Fruit fly (Drosophila melanogaster) whole organism: Measurements from ENCODE around the gene Arp8.

Experiments used
- CG8478 ChIP-seq: fragments of >200 bp; optimal IDR thresholded peaks from 2 replicates; lab custom pipeline; 2018; ENCODE audit warnings: inconsistent platforms
- Dll ChIP-seq: fragments of >200 bp; optimal IDR thresholded peaks from 2 replicates; lab custom pipeline; 2017
- EcR ChIP-seq, 2 experiments: fragments of >200 bp; optimal IDR thresholded peaks; 2 replicates each; lab custom pipeline; 2017; ENCODE audit warnings: missing biosample characterization in 2 of 2, missing genetic modification characterization in 2 of 2, missing genetic modification reagents in 2 of 2
- pan ChIP-seq: fragments of >200 bp; optimal IDR thresholded peaks from 2 replicates; lab custom pipeline; 2017
- psq ChIP-seq: fragments of >200 bp; optimal IDR thresholded peaks from 2 replicates; lab custom pipeline; 2017
- usp ChIP-seq: fragments of >200 bp; optimal IDR thresholded peaks from 2 replicates; lab custom pipeline; 2017; ENCODE audit warnings: missing biosample characterization, missing genetic modification characterization, mixed read lengths

The Arp8 gene

dm6 chrX:17820252-17820651 is 40.3 kb downstream of the Arp8 start:
- TF ChIP-seq pan (lab: Kevin White, UChicago) (no peak), usp (GFP tag; lab: Kevin White, UChicago) (no peak), CG8478 (lab: Kevin White, UChicago) (no peak), Dll (lab: Kevin White, UChicago) (no peak), psq (lab: Kevin White, UChicago) (no peak), EcR (GFP tag; optimal IDR thresholded peaks at IDR 0.05; lab: Kevin White, UChicago) (no peak)

dm6 chrX:17819635-17820139 is 40.9 kb downstream of the Arp8 start, which contains the start of gene CG12986:
TSS of gene CG12986 (minus strand) at chrX:17819685.
- no peak for TF ChIP-seq usp (GFP tag; lab: Kevin White, UChicago)
- no peak for TF ChIP-seq Dll (lab: Kevin White, UChicago)
- TF ChIP-seq pan (lab: Kevin White, UChicago) = no peak
- TF ChIP-seq CG8478 (lab: Kevin White, UChicago) = no peak
- no peak for TF ChIP-seq psq (lab: Kevin White, UChicago)
- no peak for TF ChIP-seq EcR (GFP tag; optimal IDR thresholded peaks at IDR 0.05; lab: Kevin White, UChicago)

dm6 chrX:17816437-17816836 is 44.2 kb downstream of the Arp8 start:
- TF ChIP-seq CG8478 (lab: Kevin White, UChicago) (no peak), usp (GFP tag; lab: Kevin White, UChicago) (no peak), pan (lab: Kevin White, UChicago) (no peak), psq (lab: Kevin White, UChicago) (no peak), EcR (GFP tag; optimal IDR thresholded peaks at IDR 0.05; lab: Kevin White, UChicago) (no peak), Dll (lab: Kevin White, UChicago) (no peak)

- no peak for TF ChIP-seq usp (GFP tag; lab: Kevin White, UChicago)
- TF ChIP-seq psq (lab: Kevin White, UChicago) = no peak
- TF ChIP-seq EcR (GFP tag; optimal IDR thresholded peaks at IDR 0.05; lab: Kevin White, UChicago) = no peak
- TF ChIP-seq CG8478 (lab: Kevin White, UChicago) = no peak
- no peak for TF ChIP-seq Dll (lab: Kevin White, UChicago)
- TF ChIP-seq pan (lab: Kevin White, UChicago) = no peak
These were observed 45.8 kb downstream of the Arp8 start for dm6 chrX:17814783-17815182.

dm6 chrX:17812193-17812592 is 48.4 kb downstream of the Arp8 start:
- TF ChIP-seq CG8478 (lab: Kevin White, UChicago) = no peak
- TF ChIP-seq EcR (GFP tag; optimal IDR thresholded peaks at IDR 0.05; lab: Kevin White, UChicago) = no peak
- no peak for TF ChIP-seq psq (lab: Kevin White, UChicago)
- TF ChIP-seq usp (GFP tag; lab: Kevin White, UChicago) = no peak
- TF ChIP-seq Dll (lab: Kevin White, UChicago) = no peak
- no peak for TF ChIP-seq pan (lab: Kevin White, UChicago)
